Fruit fly (Drosophila melanogaster) whole organism, embryonic: ENCODE results near the gene Kah.

Source experiments
- ATbp ChIP-seq: fragments of 200-800 bp; sonication (Bioruptor generic); optimal IDR thresholded peaks from 2 replicates; lab custom pipeline; 2017; ENCODE audit warnings: missing biosample characterization, mild to moderate bottlenecking, missing genetic modification characterization, missing genetic modification reagents
- Antp ChIP-seq: fragments of 200-800 bp; sonication (Bioruptor generic); optimal IDR thresholded peaks from 3 replicates; lab custom pipeline; 2016; ENCODE audit warnings: missing biosample characterization, missing genetic modification characterization
- CG10366 ChIP-seq: fragments of 200-800 bp; sonication (Bioruptor generic); IDR thresholded peaks from 2 replicates; pipeline ENCODE4 v1.3.6; 2022; ENCODE audit warnings: missing biosample characterization, missing genetic modification characterization
- CG10431 ChIP-seq: fragments of 200-800 bp; sonication (Bioruptor generic); optimal IDR thresholded peaks from 3 replicates; lab custom pipeline; 2018; ENCODE audit warnings: missing biosample characterization, mild to moderate bottlenecking, missing genetic modification characterization
- CG11723 ChIP-seq: fragments of 200-800 bp; sonication (Bioruptor generic); optimal IDR thresholded peaks from 2 replicates; lab custom pipeline; 2017; ENCODE audit warnings: missing biosample characterization, mild to moderate bottlenecking, missing genetic modification characterization
- CG13123 ChIP-seq: fragments of 200-800 bp; sonication (Bioruptor generic); optimal IDR thresholded peaks from 2 replicates; lab custom pipeline; 2016; ENCODE audit warnings: missing biosample characterization, missing genetic modification characterization
- CG13287 ChIP-seq: fragments of 200-800 bp; sonication (Bioruptor generic); IDR thresholded peaks from 2 replicates; pipeline ENCODE4 v1.3.6; 2022; ENCODE audit warnings: missing biosample characterization, missing genetic modification characterization; ENCODE audit not compliant: partially characterized antibody
- CG13424 ChIP-seq: fragments of 200-800 bp; sonication (Bioruptor generic); optimal IDR thresholded peaks from 2 replicates; lab custom pipeline; 2019; ENCODE audit warnings: missing biosample characterization, mild to moderate bottlenecking, missing genetic modification characterization, moderate library complexity
- CG14441 ChIP-seq: fragments of 200-800 bp; sonication (Bioruptor generic); IDR thresholded peaks from 2 replicates; pipeline ENCODE4 v1.3.6; 2022; ENCODE audit warnings: missing biosample characterization, missing genetic modification characterization
- CG1647 ChIP-seq: fragments of 200-800 bp; sonication (Bioruptor generic); optimal IDR thresholded peaks from 3 replicates; lab custom pipeline; 2016; ENCODE audit warnings: missing biosample characterization, missing genetic modification characterization
- CG16779 ChIP-seq: fragments of 200-800 bp; sonication (Bioruptor generic); IDR thresholded peaks from 2 replicates; pipeline ENCODE4 v1.3.6; 2022; ENCODE audit warnings: missing biosample characterization, missing genetic modification characterization
- CG18476 ChIP-seq: fragments of 200-800 bp; sonication (Bioruptor generic); optimal IDR thresholded peaks from 2 replicates; lab custom pipeline; 2016; ENCODE audit warnings: missing biosample characterization, mild to moderate bottlenecking, missing genetic modification characterization
- CG2199 ChIP-seq: fragments of 200-800 bp; sonication (Bioruptor generic); IDR thresholded peaks from 3 replicates; pipeline ENCODE4 v1.3.6; 2022; ENCODE audit warnings: missing biosample characterization, missing genetic modification characterization
- CG2889 ChIP-seq: fragments of 200-800 bp; sonication (Bioruptor generic); IDR thresholded peaks from 3 replicates; pipeline ENCODE4 v1.3.6; 2022; ENCODE audit warnings: missing biosample characterization, missing genetic modification characterization
- CG31224 ChIP-seq: fragments of 200-800 bp; sonication (Bioruptor generic); IDR thresholded peaks from 2 replicates; pipeline ENCODE4 v1.3.6; 2022; ENCODE audit warnings: missing biosample characterization, missing genetic modification characterization
- CG31388 ChIP-seq: fragments of 200-800 bp; sonication (Bioruptor generic); optimal IDR thresholded peaks from 2 replicates; lab custom pipeline; 2016; ENCODE audit warnings: missing biosample characterization, missing genetic modification characterization
- CG34376 ChIP-seq: fragments of 200-800 bp; sonication (Bioruptor generic); optimal IDR thresholded peaks from 2 replicates; lab custom pipeline; 2018; ENCODE audit warnings: missing biosample characterization, mild to moderate bottlenecking, missing genetic modification characterization
- CG6254 ChIP-seq: fragments of 200-800 bp; sonication (Bioruptor generic); optimal IDR thresholded peaks from 3 replicates; lab custom pipeline; 2017; ENCODE audit warnings: mild to moderate bottlenecking, missing biosample characterization, missing genetic modification reagents, missing genetic modification characterization
- CG7786 ChIP-seq: fragments of 200-800 bp; sonication (Bioruptor generic); optimal IDR thresholded peaks from 2 replicates; lab custom pipeline; 2016; ENCODE audit warnings: missing biosample characterization, missing genetic modification characterization
- CG9817 ChIP-seq: fragments of 200-800 bp; sonication (Bioruptor generic); optimal IDR thresholded peaks from 2 replicates; lab custom pipeline; 2018; ENCODE audit warnings: missing biosample characterization, mild to moderate bottlenecking, missing genetic modification characterization, moderate library complexity
- CkIIα-i1 ChIP-seq: fragments of 200-800 bp; sonication (Bioruptor generic); IDR thresholded peaks from 2 replicates; pipeline ENCODE4 v1.3.6; 2022; ENCODE audit warnings: missing biosample characterization, missing genetic modification characterization
- CrebB ChIP-seq: fragments of 200-800 bp; sonication (Bioruptor generic); optimal IDR thresholded peaks from 3 replicates; lab custom pipeline; 2018; ENCODE audit warnings: missing biosample characterization, mild to moderate bottlenecking, missing genetic modification characterization
- Dip2 ChIP-seq: fragments of 200-800 bp; sonication (Bioruptor generic); IDR thresholded peaks from 2 replicates; pipeline ENCODE4 v1.3.6; 2022; ENCODE audit warnings: missing biosample characterization, missing genetic modification characterization
- Dip3 ChIP-seq: fragments of 200-800 bp; sonication (Bioruptor generic); optimal IDR thresholded peaks from 3 replicates; lab custom pipeline; 2016; ENCODE audit warnings: missing biosample characterization, missing genetic modification characterization
- Dll ChIP-seq: fragments of 200-800 bp; sonication (Bioruptor generic); IDR thresholded peaks from 4 replicates; pipeline ENCODE4 v1.3.6; 2022; ENCODE audit warnings: missing biosample characterization, missing genetic modification characterization; ENCODE audit not compliant: partially characterized antibody
- Dp ChIP-seq: fragments of 200-800 bp; sonication (Bioruptor generic); optimal IDR thresholded peaks from 2 replicates; lab custom pipeline; 2018; ENCODE audit warnings: missing biosample characterization, mild to moderate bottlenecking, missing genetic modification characterization, moderate library complexity
- Fer1 ChIP-seq: fragments of 200-800 bp; sonication (Bioruptor generic); optimal IDR thresholded peaks from 2 replicates; lab custom pipeline; 2017; ENCODE audit warnings: missing biosample characterization, mild to moderate bottlenecking, missing genetic modification characterization
- Fer2 ChIP-seq: fragments of 200-800 bp; sonication (Bioruptor generic); optimal IDR thresholded peaks from 2 replicates; lab custom pipeline; 2018; ENCODE audit warnings: missing biosample characterization, mild to moderate bottlenecking, missing genetic modification characterization, moderate library complexity
- Hsf ChIP-seq: fragments of 200-800 bp; sonication (Bioruptor generic); optimal IDR thresholded peaks from 3 replicates; lab custom pipeline; 2016; ENCODE audit warnings: missing biosample characterization, missing genetic modification characterization
- Mes4 ChIP-seq: fragments of 200-800 bp; sonication (Bioruptor generic); optimal IDR thresholded peaks from 2 replicates; lab custom pipeline; 2016; ENCODE audit warnings: missing biosample characterization, missing genetic modification characterization
- Pdp1 ChIP-seq, 2 experiments: fragments of 200-800 bp; sonication (Bioruptor generic); optimal IDR thresholded peaks; 3 replicates each; lab custom pipeline; 2016; ENCODE audit warnings: missing biosample characterization in 2 of 2, missing genetic modification characterization in 2 of 2, mild to moderate bottlenecking in 1 of 2, moderate library complexity in 1 of 2
- Rx ChIP-seq: fragments of 200-800 bp; sonication (Bioruptor generic); IDR thresholded peaks from 2 replicates; pipeline ENCODE4 v1.3.6; 2022; ENCODE audit warnings: missing biosample characterization, missing genetic modification characterization
- abd-A ChIP-seq: fragments of 200-800 bp; sonication (Bioruptor generic); optimal IDR thresholded peaks from 3 replicates; lab custom pipeline; 2019; ENCODE audit warnings: missing biosample characterization, mild to moderate bottlenecking, missing genetic modification characterization, moderate library complexity
- ara ChIP-seq: fragments of 200-800 bp; sonication (Bioruptor generic); IDR thresholded peaks from 2 replicates; pipeline ENCODE4 v1.3.6; 2022; ENCODE audit warnings: missing biosample characterization, missing genetic modification characterization
- crp ChIP-seq, 2 experiments: fragments of 200-800 bp; sonication (Bioruptor generic); optimal IDR thresholded peaks; 2 replicates in 1 of 2; 3 replicates in 1 of 2; lab custom pipeline; 2017; ENCODE audit warnings: missing biosample characterization in 2 of 2, missing genetic modification characterization in 2 of 2, mild to moderate bottlenecking in 1 of 2, moderate library complexity in 1 of 2
- dm ChIP-seq: fragments of 200-800 bp; sonication (Bioruptor generic); optimal IDR thresholded peaks from 3 replicates; lab custom pipeline; 2016; ENCODE audit warnings: missing biosample characterization, missing genetic modification characterization
- emc ChIP-seq: fragments of 200-800 bp; sonication (Bioruptor generic); optimal IDR thresholded peaks from 2 replicates; lab custom pipeline; 2016; ENCODE audit warnings: missing biosample characterization, missing genetic modification characterization
- ems ChIP-seq: fragments of 200-800 bp; sonication (Bioruptor generic); optimal IDR thresholded peaks from 3 replicates; lab custom pipeline; 2016; ENCODE audit warnings: missing biosample characterization, missing genetic modification characterization
- h ChIP-seq: fragments of >200 bp; optimal IDR thresholded peaks from 2 replicates; lab custom pipeline; 2017
- ham ChIP-seq: fragments of 200-800 bp; sonication (Bioruptor generic); IDR thresholded peaks from 2 replicates; pipeline ENCODE4 v1.3.6; 2022; ENCODE audit warnings: missing biosample characterization, missing genetic modification characterization
- ind ChIP-seq: fragments of 200-800 bp; sonication (Bioruptor generic); optimal IDR thresholded peaks from 3 replicates; lab custom pipeline; 2016; ENCODE audit warnings: missing biosample characterization, missing genetic modification characterization
- lmd ChIP-seq: fragments of 200-800 bp; sonication (Bioruptor generic); IDR thresholded peaks from 2 replicates; pipeline ENCODE4 v1.3.6; 2022; ENCODE audit warnings: missing biosample characterization, missing genetic modification characterization
- mam ChIP-seq: fragments of 200-800 bp; sonication (Bioruptor generic); optimal IDR thresholded peaks from 3 replicates; lab custom pipeline; 2016; ENCODE audit warnings: missing biosample characterization, missing genetic modification characterization
- nerfin-1 ChIP-seq: fragments of 200-800 bp; sonication (Bioruptor generic); optimal IDR thresholded peaks from 3 replicates; lab custom pipeline; 2019; ENCODE audit warnings: missing biosample characterization, mild to moderate bottlenecking, missing genetic modification characterization, moderate library complexity
- nom ChIP-seq: fragments of 200-800 bp; sonication (Bioruptor generic); optimal IDR thresholded peaks from 2 replicates; lab custom pipeline; 2017; ENCODE audit warnings: missing biosample characterization, missing genetic modification characterization, mild to moderate bottlenecking, moderate library complexity, missing genetic modification reagents
- sima ChIP-seq: fragments of 200-800 bp; sonication (Bioruptor generic); optimal IDR thresholded peaks from 2 replicates; lab custom pipeline; 2016; ENCODE audit warnings: missing biosample characterization, missing genetic modification characterization
- slp2 ChIP-seq: fragments of 200-800 bp; sonication (Bioruptor generic); optimal IDR thresholded peaks from 2 replicates; lab custom pipeline; 2016; ENCODE audit warnings: missing biosample characterization, missing genetic modification characterization
- sob ChIP-seq: fragments of 200-800 bp; sonication (Bioruptor generic); IDR thresholded peaks from 2 replicates; pipeline ENCODE4 v1.3.6; 2022; ENCODE audit warnings: missing biosample characterization, missing genetic modification characterization
- stc ChIP-seq: fragments of 200-800 bp; sonication (Bioruptor generic); IDR thresholded peaks from 2 replicates; pipeline ENCODE4 v1.3.6; 2022; ENCODE audit warnings: missing biosample characterization, missing genetic modification characterization
- trem ChIP-seq: fragments of 200-800 bp; optimal IDR thresholded peaks from 3 replicates; lab custom pipeline; 2019; ENCODE audit warnings: missing biosample characterization, mild to moderate bottlenecking, missing genetic modification characterization, moderate library complexity
- wek ChIP-seq: fragments of 200-800 bp; sonication (Bioruptor generic); optimal IDR thresholded peaks from 3 replicates; lab custom pipeline; 2018; ENCODE audit warnings: missing biosample characterization, mild to moderate bottlenecking, missing genetic modification characterization, moderate library complexity

Kah gene

dm6 chr3L:603847-604550 is 14.9 kb upstream of the Kah start, which contains the start of gene CG13893 (continued):
- peak; percentile 25 for TF ChIP-seq nerfin-1 (tag; lab: Kevin White, UChicago)
- TF ChIP-seq ATbp (GFP tag; lab: Kevin White, UChicago), result no peak
- TF ChIP-seq CG14441 (GFP tag; lab: Robert Waterston, UW), result no peak
- no peak for TF ChIP-seq Antp (GFP tag; lab: Kevin White, UChicago)
- no peak for TF ChIP-seq CG13123 (GFP tag; lab: Kevin White, UChicago)
- TF ChIP-seq CG6254 (GFP tag; lab: Kevin White, UChicago), result no peak
- TF ChIP-seq Rx (GFP tag; lab: Robert Waterston, UW), result no peak
- TF ChIP-seq trem, result no peak
- TF ChIP-seq CG13287 (GFP tag; lab: Robert Waterston, UW), result peak; percentile 70
- TF ChIP-seq dm, result no peak
- no peak for TF ChIP-seq abd-A (tag; lab: Kevin White, UChicago)
- no peak for TF ChIP-seq CG31224
- TF ChIP-seq Dip3 (GFP tag; lab: Kevin White, UChicago), result no peak
- TF ChIP-seq ems (GFP tag; lab: Kevin White, UChicago), result no peak
- no peak for TF ChIP-seq slp2 (GFP tag; lab: Kevin White, UChicago)
- peak; percentile 8 for TF ChIP-seq CrebB
- peak; percentile 48 for TF ChIP-seq mam (GFP tag; lab: Kevin White, UChicago)
- no peak for TF ChIP-seq ham
- TF ChIP-seq CG34376, result peak; percentile 78
- TF ChIP-seq wek (GFP tag; lab: Kevin White, UChicago), result no peak
- TF ChIP-seq Mes4 (GFP tag; lab: Kevin White, UChicago), result no peak
- no peak for TF ChIP-seq CkIIα-i1 (GFP tag; lab: Robert Waterston, UW)
- no peak for TF ChIP-seq Hsf (GFP tag; lab: Kevin White, UChicago)
- no peak for TF ChIP-seq lmd (GFP tag; lab: Robert Waterston, UW)
- TF ChIP-seq CG2199 (GFP tag; lab: Robert Waterston, UW), result no peak
- TF ChIP-seq crp (GFP tag; optimal IDR thresholded peaks at IDR 0.05; lab: Kevin White, UChicago), result peak in 1 of 2 experiments; percentile 0
- TF ChIP-seq Fer1 (GFP tag; lab: Kevin White, UChicago), result peak; percentile 71
- TF ChIP-seq CG18476 (GFP tag; lab: Kevin White, UChicago), result no peak
- no peak for TF ChIP-seq h (lab: Kevin White, UChicago)
- no peak for TF ChIP-seq CG31388 (GFP tag; lab: Kevin White, UChicago)
- TF ChIP-seq Fer2 (tag; lab: Kevin White, UChicago), result peak; percentile 11
- TF ChIP-seq CG9817 (tag; lab: Kevin White, UChicago), result no peak
- no peak for TF ChIP-seq ind (GFP tag; lab: Kevin White, UChicago)
- TF ChIP-seq Dp (GFP tag; lab: Kevin White, UChicago), result no peak
- TF ChIP-seq CG13424, result no peak
- TF ChIP-seq ara (GFP tag; lab: Robert Waterston, UW), result no peak
- TF ChIP-seq emc, result no peak
- TF ChIP-seq Pdp1 (GFP tag; optimal IDR thresholded peaks at IDR 0.05; lab: Kevin White, UChicago), result peak in 1 of 2 experiments; percentile 16
- TF ChIP-seq CG16779 (GFP tag; lab: Robert Waterston, UW), result peak; percentile 66; the same call in 1 of the 2 replicates
- TF ChIP-seq CG1647 (GFP tag; lab: Kevin White, UChicago), result peak; percentile 51
- no peak for TF ChIP-seq Dip2 (GFP tag; lab: Robert Waterston, UW)
- peak; percentile 48; the same call in 1 of the 2 replicates for TF ChIP-seq stc (GFP tag; lab: Robert Waterston, UW)
- no peak for TF ChIP-seq CG7786 (GFP tag; lab: Kevin White, UChicago)
- no peak for TF ChIP-seq CG10431 (GFP tag; lab: Kevin White, UChicago)
- no peak for TF ChIP-seq CG2889 (GFP tag; lab: Robert Waterston, UW)
- no peak for TF ChIP-seq sima
- no peak for TF ChIP-seq CG11723 (GFP tag; lab: Kevin White, UChicago)
- TF ChIP-seq sob (GFP tag; lab: Robert Waterston, UW), result peak; percentile 72; the same call in 1 of the 2 replicates
- TF ChIP-seq Dll (GFP tag; lab: Robert Waterston, UW), result peak; percentile 58; the same call in 3 of the 4 replicates
- no peak for TF ChIP-seq CG10366 (GFP tag; lab: Robert Waterston, UW)
- peak; percentile 57 for TF ChIP-seq nom
